Fruit fly (Drosophila melanogaster): ENCODE data around the gene CG14722.

Gene CG14722

dm6 chr3R:11764279-11764880 lies 22.7 kb downstream of the CG14722 start, which contains the start of gene Lk6 (continued):
- TF ChIP-seq CG33557 (GFP tag; optimal IDR thresholded peaks at IDR 0.05) (peak; percentile 28), inv (GFP tag; IDR thresholded peaks at IDR 0.05; ENCODE audit: partially characterized antibody) (no peak), Xrp1 (GFP tag; IDR thresholded peaks at IDR 0.05) (no peak), CG9215 (GFP tag; IDR thresholded peaks at IDR 0.05) (no peak), CG2116 (GFP tag; optimal IDR thresholded peaks at IDR 0.05) (peak; percentile 73), unpg (GFP tag; optimal IDR thresholded peaks at IDR 0.05) (peak; percentile 57), CG6854 (GFP tag; optimal IDR thresholded peaks at IDR 0.05) (peak; percentile 60), chif (GFP tag; optimal IDR thresholded peaks at IDR 0.05) (peak in 1 of 2 experiments; percentile 42), phol (tag; optimal IDR thresholded peaks at IDR 0.05) (peak; percentile 88), kah (GFP tag; optimal IDR thresholded peaks at IDR 0.05) (no peak), CG15073 (GFP tag; optimal IDR thresholded peaks at IDR 0.05) (no peak), CG30020 (tag; optimal IDR thresholded peaks at IDR 0.05) (peak; percentile 30), CG17612 (GFP tag; IDR thresholded peaks at IDR 0.05) (no peak), MBD-R2 (GFP tag; IDR thresholded peaks at IDR 0.05) (no peak), chinmo (GFP tag; IDR thresholded peaks at IDR 0.05; ENCODE audit: partially characterized antibody) (no peak), B-H2 (GFP tag; optimal IDR thresholded peaks at IDR 0.05) (peak; percentile 57), shn (GFP tag; optimal IDR thresholded peaks at IDR 0.05) (peak; percentile 37), CG10274 (GFP tag; optimal IDR thresholded peaks at IDR 0.05) (no peak), CG1603 (tag; optimal IDR thresholded peaks at IDR 0.05) (peak; percentile 92), CG6765 (GFP tag; optimal IDR thresholded peaks at IDR 0.05) (peak; percentile 81), CrebB (tag; optimal IDR thresholded peaks at IDR 0.05) (peak; percentile 83), CG17829 (tag; optimal IDR thresholded peaks at IDR 0.05) (peak; percentile 74), Hand (GFP tag; optimal IDR thresholded peaks at IDR 0.05) (peak; percentile 70), CoRest (tag; optimal IDR thresholded peaks at IDR 0.05) (peak; percentile 62), her (GFP tag; optimal IDR thresholded peaks at IDR 0.05) (peak; percentile 74), disco-r (GFP tag; optimal IDR thresholded peaks at IDR 0.05) (no peak), br (optimal IDR thresholded peaks at IDR 0.05) (no peak), grau (tag; optimal IDR thresholded peaks at IDR 0.05) (peak; percentile 54), CG9876 (GFP tag; optimal IDR thresholded peaks at IDR 0.05) (peak; percentile 6), CG2678 (tag; optimal IDR thresholded peaks at IDR 0.05) (peak; percentile 50), bsh (GFP tag; optimal IDR thresholded peaks at IDR 0.05) (peak in 1 of 2 experiments; percentile 14), CG2199 (GFP tag; IDR thresholded peaks at IDR 0.05) (no peak), nau (GFP tag; optimal IDR thresholded peaks at IDR 0.05) (peak; percentile 63), dati (GFP tag; IDR thresholded peaks at IDR 0.05) (no peak), lbe (GFP tag; optimal IDR thresholded peaks at IDR 0.05) (peak; percentile 67), ftz-f1 (GFP tag; optimal IDR thresholded peaks at IDR 0.05) (no peak), Hsf (GFP tag; optimal IDR thresholded peaks at IDR 0.05) (peak; percentile 39), kay (GFP tag; optimal IDR thresholded peaks at IDR 0.05) (peak; percentile 10), Awh (GFP tag; IDR thresholded peaks at IDR 0.05) (no peak), Fer1 (GFP tag; optimal IDR thresholded peaks at IDR 0.05) (peak; percentile 82), insv (GFP tag; optimal IDR thresholded peaks at IDR 0.05) (peak in 1 of 2 experiments; percentile 76), CG11504 (tag; optimal IDR thresholded peaks at IDR 0.05) (peak; percentile 68), CG15011 (GFP tag; optimal IDR thresholded peaks at IDR 0.05) (peak; percentile 52), CG4360 (GFP tag; IDR thresholded peaks at IDR 0.05) (no peak), CG12071 (GFP tag; optimal IDR thresholded peaks at IDR 0.05) (peak; percentile 70), CG3726 (GFP tag; IDR thresholded peaks at IDR 0.05) (no peak), tna (GFP tag; IDR thresholded peaks at IDR 0.05; ENCODE audit: partially characterized antibody) (no peak), CG14441 (GFP tag; IDR thresholded peaks at IDR 0.05) (no peak), peb (GFP tag; IDR thresholded peaks at IDR 0.05) (no peak), Deaf1 (tag; optimal IDR thresholded peaks at IDR 0.05) (peak; percentile 93)
